Fruit fly (Drosophila melanogaster) whole organism, pupa: ENCODE measurements around the gene S.

Source experiments
- CG13204 ChIP-seq: fragments of 200-800 bp; sonication (Bioruptor generic); optimal IDR thresholded peaks from 2 replicates; lab custom pipeline; 2018; ENCODE audit warnings: missing biosample characterization, mild to moderate bottlenecking, missing genetic modification characterization, moderate library complexity
- CG14655 ChIP-seq: fragments of 200-800 bp; sonication (Bioruptor generic); optimal IDR thresholded peaks from 3 replicates; lab custom pipeline; 2017; ENCODE audit warnings: mild to moderate bottlenecking, missing biosample characterization, missing genetic modification reagents, missing genetic modification characterization
- CG15710 ChIP-seq: fragments of 200-800 bp; sonication (Bioruptor generic); optimal IDR thresholded peaks from 2 replicates; lab custom pipeline; 2018; ENCODE audit warnings: missing biosample characterization, mild to moderate bottlenecking, missing genetic modification characterization, moderate library complexity
- CG32121 ChIP-seq: fragments of 200-800 bp; sonication (Bioruptor generic); IDR thresholded peaks from 2 replicates; pipeline ENCODE4 v1.3.6; 2022; ENCODE audit warnings: missing biosample characterization, missing genetic modification characterization
- CG34367 ChIP-seq: fragments of 200-800 bp; sonication (Bioruptor generic); optimal IDR thresholded peaks from 2 replicates; lab custom pipeline; 2018; ENCODE audit warnings: missing biosample characterization, mild to moderate bottlenecking, missing genetic modification characterization
- CG4496 ChIP-seq: fragments of 200-800 bp; sonication (Bioruptor generic); IDR thresholded peaks from 3 replicates; pipeline ENCODE4 v1.3.6; 2022; ENCODE audit warnings: missing biosample characterization, missing genetic modification characterization
- CG9948 ChIP-seq: fragments of 200-800 bp; sonication (Bioruptor generic); optimal IDR thresholded peaks from 2 replicates; lab custom pipeline; 2018; ENCODE audit warnings: missing biosample characterization, mild to moderate bottlenecking, missing genetic modification characterization, moderate library complexity
- EcR ChIP-seq: fragments of 200-800 bp; sonication (Bioruptor generic); optimal IDR thresholded peaks from 3 replicates; lab custom pipeline; 2019; ENCODE audit warnings: missing biosample characterization, missing genetic modification characterization, mild to moderate bottlenecking, moderate library complexity, missing genetic modification reagents
- Ets98B ChIP-seq: fragments of 200-800 bp; sonication (Bioruptor generic); IDR thresholded peaks from 2 replicates; pipeline ENCODE4 v1.3.6; 2022; ENCODE audit warnings: missing biosample characterization, missing genetic modification characterization

dm6 chr2L:1007142-1007839 lies 70.3 kb downstream of the S start:
- TF ChIP-seq CG14655 (no peak), CG13204 (GFP tag; lab: Kevin White, UChicago) (peak; percentile 5), CG9948 (no peak), CG34367 (tag; lab: Kevin White, UChicago) (no peak), EcR (GFP tag; lab: Kevin White, UChicago) (no peak), CG32121 (no peak), CG15710 (tag; lab: Kevin White, UChicago) (no peak), Ets98B (GFP tag; lab: Robert Waterston, UW) (no peak), CG4496 (GFP tag; lab: Robert Waterston, UW) (0 out of 3 replicates have a peak, but pooled peaks have one; percentile 18)
